Fruit fly (Drosophila melanogaster) whole organism, embryonic: ENCODE measurements around the gene mei-P26.

Experiments used
- Abd-B ChIP-seq: fragments of 200-800 bp; sonication (Bioruptor generic); optimal IDR thresholded peaks from 2 replicates; lab custom pipeline; 2018; ENCODE audit warnings: missing biosample characterization, mild to moderate bottlenecking, missing genetic modification characterization, moderate library complexity
- Aef1 ChIP-seq: fragments of 200-800 bp; sonication (Bioruptor generic); IDR thresholded peaks from 3 replicates; pipeline ENCODE4 v1.3.6; 2022; ENCODE audit warnings: missing biosample characterization, missing genetic modification characterization
- Bgb ChIP-seq: fragments of 200-800 bp; sonication (Bioruptor generic); IDR thresholded peaks from 2 replicates; pipeline ENCODE4 v1.3.6; 2022; ENCODE audit warnings: missing biosample characterization, missing genetic modification characterization; ENCODE audit not compliant: partially characterized antibody
- Blimp-1 ChIP-seq: fragments of 200-800 bp; sonication (Bioruptor generic); optimal IDR thresholded peaks from 3 replicates; lab custom pipeline; 2018; ENCODE audit warnings: missing biosample characterization, missing genetic modification characterization, mild to moderate bottlenecking, moderate library complexity, missing genetic modification reagents
- CG10321 ChIP-seq: fragments of 200-800 bp; sonication (Bioruptor generic); IDR thresholded peaks from 2 replicates; pipeline ENCODE4 v1.3.6; 2022; ENCODE audit warnings: missing biosample characterization, missing genetic modification characterization
- CG10979 ChIP-seq: fragments of 200-800 bp; sonication (Bioruptor generic); optimal IDR thresholded peaks from 2 replicates; lab custom pipeline; 2018; ENCODE audit warnings: missing biosample characterization, mild to moderate bottlenecking, missing genetic modification characterization, moderate library complexity
- CG14965 ChIP-seq: fragments of 200-800 bp; sonication (Bioruptor generic); optimal IDR thresholded peaks from 2 replicates; lab custom pipeline; 2016; ENCODE audit warnings: missing biosample characterization, missing genetic modification characterization, borderline replicate concordance
- CG15269 ChIP-seq: fragments of 200-800 bp; sonication (Bioruptor generic); optimal IDR thresholded peaks from 2 replicates; lab custom pipeline; 2018; ENCODE audit warnings: missing biosample characterization, mild to moderate bottlenecking, missing genetic modification characterization, moderate library complexity
- CG1529 ChIP-seq: fragments of 200-800 bp; sonication (Bioruptor generic); optimal IDR thresholded peaks from 3 replicates; lab custom pipeline; 2018; ENCODE audit warnings: missing biosample characterization, missing genetic modification characterization
- CG15601 ChIP-seq: fragments of 200-800 bp; sonication (Bioruptor generic); optimal IDR thresholded peaks from 3 replicates; lab custom pipeline; 2019; ENCODE audit warnings: missing biosample characterization, mild to moderate bottlenecking, missing genetic modification characterization, moderate library complexity
- CG1602 ChIP-seq: fragments of 200-800 bp; sonication (Bioruptor generic); optimal IDR thresholded peaks from 3 replicates; lab custom pipeline; 2016; ENCODE audit warnings: missing biosample characterization, missing genetic modification characterization
- CG17359 ChIP-seq: fragments of 200-800 bp; sonication (Bioruptor generic); optimal IDR thresholded peaks from 3 replicates; lab custom pipeline; 2018; ENCODE audit warnings: missing biosample characterization, mild to moderate bottlenecking, missing genetic modification characterization, moderate library complexity
- CG30020 ChIP-seq: fragments of 200-800 bp; optimal IDR thresholded peaks from 2 replicates; lab custom pipeline; 2019; ENCODE audit warnings: missing biosample characterization, mild to moderate bottlenecking, missing genetic modification characterization, moderate library complexity
- CG30403 ChIP-seq: fragments of 200-800 bp; sonication (Bioruptor generic); optimal IDR thresholded peaks from 3 replicates; lab custom pipeline; 2016; ENCODE audit warnings: missing biosample characterization, missing genetic modification characterization
- CG31388 ChIP-seq: fragments of 200-800 bp; sonication (Bioruptor generic); optimal IDR thresholded peaks from 2 replicates; lab custom pipeline; 2016; ENCODE audit warnings: missing biosample characterization, missing genetic modification characterization
- CG31441 ChIP-seq: fragments of 200-800 bp; sonication (Bioruptor generic); IDR thresholded peaks from 2 replicates; pipeline ENCODE4 v1.3.6; 2022; ENCODE audit warnings: missing biosample characterization, missing genetic modification characterization
- CG3838 ChIP-seq: fragments of 200-800 bp; sonication (Bioruptor generic); optimal IDR thresholded peaks from 3 replicates; lab custom pipeline; 2016; ENCODE audit warnings: missing biosample characterization, missing genetic modification characterization
- CG4328 ChIP-seq: fragments of 200-800 bp; sonication (Bioruptor generic); optimal IDR thresholded peaks from 3 replicates; lab custom pipeline; 2017; ENCODE audit warnings: missing biosample characterization, missing genetic modification reagents, missing genetic modification characterization
- CG4730 ChIP-seq: fragments of 200-800 bp; sonication (Bioruptor generic); IDR thresholded peaks from 2 replicates; pipeline ENCODE4 v1.3.6; 2022; ENCODE audit warnings: missing biosample characterization, missing genetic modification characterization
- CG4820 ChIP-seq: fragments of 200-800 bp; sonication (Bioruptor generic); optimal IDR thresholded peaks from 3 replicates; lab custom pipeline; 2016; ENCODE audit warnings: missing biosample characterization, missing genetic modification characterization
- CG6683 ChIP-seq: fragments of 200-800 bp; sonication (Bioruptor generic); optimal IDR thresholded peaks from 2 replicates; lab custom pipeline; 2017; ENCODE audit warnings: missing biosample characterization, mild to moderate bottlenecking, missing genetic modification characterization, missing genetic modification reagents
- CG8089 ChIP-seq: fragments of 200-800 bp; sonication (Bioruptor generic); optimal IDR thresholded peaks from 3 replicates; lab custom pipeline; 2016; ENCODE audit warnings: missing biosample characterization, missing genetic modification characterization
- CG8290 ChIP-seq, 3 experiments: fragments of 200-800 bp; sonication (Bioruptor generic); optimal IDR thresholded peaks; 2 replicates each; lab custom pipeline; 2016 to 2019; ENCODE audit warnings: missing biosample characterization in 3 of 3, missing genetic modification characterization in 3 of 3, mild to moderate bottlenecking in 2 of 3, moderate library complexity in 1 of 3
- CG8765 ChIP-seq: fragments of 200-800 bp; sonication (Bioruptor generic); IDR thresholded peaks from 2 replicates; pipeline ENCODE4 v1.3.6; 2022; ENCODE audit warnings: missing biosample characterization, missing genetic modification characterization
- CG8944 ChIP-seq: fragments of 200-800 bp; sonication (Bioruptor generic); optimal IDR thresholded peaks from 3 replicates; lab custom pipeline; 2016; ENCODE audit warnings: missing biosample characterization, missing genetic modification characterization
- CG9876 ChIP-seq: fragments of 200-800 bp; sonication (Bioruptor generic); optimal IDR thresholded peaks from 2 replicates; lab custom pipeline; 2016; ENCODE audit warnings: missing biosample characterization, missing genetic modification characterization
- Dbx ChIP-seq: fragments of 200-800 bp; sonication (Bioruptor generic); IDR thresholded peaks from 3 replicates; pipeline ENCODE4 v1.3.6; 2022; ENCODE audit warnings: missing biosample characterization, missing genetic modification characterization
- Fer3 ChIP-seq: fragments of 200-800 bp; sonication (Bioruptor generic); optimal IDR thresholded peaks from 2 replicates; lab custom pipeline; 2018; ENCODE audit warnings: missing biosample characterization, mild to moderate bottlenecking, missing genetic modification characterization, moderate library complexity
- GATAe ChIP-seq: fragments of 200-800 bp; sonication (Bioruptor generic); conservative IDR thresholded peaks from 2 replicates; pipeline ENCODE4 v1.3.6; 2022; ENCODE audit warnings: missing biosample characterization, missing genetic modification characterization
- HLHmδ ChIP-seq: fragments of 200-800 bp; sonication (Bioruptor generic); optimal IDR thresholded peaks from 2 replicates; lab custom pipeline; 2018; ENCODE audit warnings: missing biosample characterization, mild to moderate bottlenecking, missing genetic modification characterization, moderate library complexity
- Hr3 ChIP-seq: fragments of 200-800 bp; sonication (Bioruptor generic); optimal IDR thresholded peaks from 3 replicates; lab custom pipeline; 2016; ENCODE audit warnings: missing biosample characterization, missing genetic modification characterization
- MBD-R2 ChIP-seq: fragments of 200-800 bp; sonication (Bioruptor generic); IDR thresholded peaks from 2 replicates; pipeline ENCODE4 v1.3.6; 2022; ENCODE audit warnings: missing biosample characterization, missing genetic modification characterization
- Mrtf ChIP-seq: fragments of 200-800 bp; sonication (Bioruptor generic); IDR thresholded peaks from 3 replicates; pipeline ENCODE4 v1.3.6; 2022; ENCODE audit warnings: missing biosample characterization, missing genetic modification characterization
- Nf-YB ChIP-seq: fragments of 200-800 bp; sonication (Bioruptor generic); optimal IDR thresholded peaks from 3 replicates; lab custom pipeline; 2019; ENCODE audit warnings: missing biosample characterization, mild to moderate bottlenecking, missing genetic modification characterization, moderate library complexity
- Optix ChIP-seq: fragments of 200-800 bp; sonication (Bioruptor generic); IDR thresholded peaks from 3 replicates; pipeline ENCODE4 v1.3.6; 2022; ENCODE audit warnings: missing biosample characterization, missing genetic modification characterization
- Scr ChIP-seq: fragments of 200-800 bp; sonication (Bioruptor generic); IDR thresholded peaks from 2 replicates; pipeline ENCODE4 v1.3.6; 2022; ENCODE audit warnings: missing biosample characterization, missing genetic modification characterization; ENCODE audit not compliant: partially characterized antibody
- bcd ChIP-seq: fragments of 200-800 bp; sonication (Bioruptor generic); optimal IDR thresholded peaks from 2 replicates; lab custom pipeline; 2017; ENCODE audit warnings: missing biosample characterization, mild to moderate bottlenecking, missing genetic modification characterization
- br ChIP-seq: fragments of >200 bp; optimal IDR thresholded peaks from 2 replicates; lab custom pipeline; 2017
- gce ChIP-seq: fragments of 200-800 bp; sonication (Bioruptor generic); IDR thresholded peaks from 3 replicates; pipeline ENCODE4 v1.3.6; 2022; ENCODE audit warnings: missing biosample characterization, missing genetic modification characterization
- grn ChIP-seq: fragments of 200-800 bp; sonication (Bioruptor generic); optimal IDR thresholded peaks from 3 replicates; lab custom pipeline; 2017; ENCODE audit warnings: missing biosample characterization, missing genetic modification characterization
- jumu ChIP-seq: fragments of 200-800 bp; sonication (Bioruptor generic); optimal IDR thresholded peaks from 3 replicates; lab custom pipeline; 2016; ENCODE audit warnings: missing biosample characterization, missing genetic modification characterization
- lola ChIP-seq, 3 experiments: fragments of >200 bp in 2 of 3; fragments of 200-800 bp in 1 of 3; sonication (Bioruptor generic) in 1 of 3; optimal IDR thresholded peaks; 2 replicates each; lab custom pipeline; 2017 to 2019; ENCODE audit warnings: missing biosample characterization in 3 of 3, missing genetic modification characterization in 3 of 3, mild to moderate bottlenecking in 1 of 3, moderate library complexity in 1 of 3
- pfk ChIP-seq: fragments of 200-800 bp; sonication (Bioruptor generic); optimal IDR thresholded peaks from 2 replicates; lab custom pipeline; 2018; ENCODE audit warnings: missing biosample characterization, mild to moderate bottlenecking, missing genetic modification characterization, moderate library complexity
- phol ChIP-seq: fragments of 200-800 bp; sonication (Bioruptor generic); optimal IDR thresholded peaks from 3 replicates; lab custom pipeline; 2018; ENCODE audit warnings: missing biosample characterization, mild to moderate bottlenecking, missing genetic modification characterization, moderate library complexity
- pita ChIP-seq: fragments of 200-800 bp; sonication (Bioruptor generic); optimal IDR thresholded peaks from 2 replicates; lab custom pipeline; 2017; ENCODE audit warnings: missing biosample characterization, mild to moderate bottlenecking, missing genetic modification characterization
- salm ChIP-seq: fragments of 200-800 bp; sonication (Bioruptor generic); optimal IDR thresholded peaks from 2 replicates; lab custom pipeline; 2018; ENCODE audit warnings: missing biosample characterization, mild to moderate bottlenecking, missing genetic modification characterization
- sug ChIP-seq: fragments of 200-800 bp; optimal IDR thresholded peaks from 2 replicates; lab custom pipeline; 2019; ENCODE audit warnings: missing biosample characterization, mild to moderate bottlenecking, missing genetic modification characterization, moderate library complexity
- tio ChIP-seq: fragments of 200-800 bp; sonication (Bioruptor generic); optimal IDR thresholded peaks from 2 replicates; lab custom pipeline; 2017; ENCODE audit warnings: missing biosample characterization, missing genetic modification characterization, inconsistent platforms
- trem ChIP-seq: fragments of 200-800 bp; optimal IDR thresholded peaks from 3 replicates; lab custom pipeline; 2019; ENCODE audit warnings: missing biosample characterization, mild to moderate bottlenecking, missing genetic modification characterization, moderate library complexity
- twi ChIP-seq: fragments of 200-800 bp; optimal IDR thresholded peaks from 2 replicates; lab custom pipeline; 2019; ENCODE audit warnings: missing biosample characterization, mild to moderate bottlenecking, missing genetic modification characterization, moderate library complexity
- vfl ChIP-seq: fragments of 200-800 bp; sonication (Bioruptor generic); optimal IDR thresholded peaks from 2 replicates; lab custom pipeline; 2016; ENCODE audit warnings: missing biosample characterization, missing genetic modification characterization

Gene mei-P26

dm6 chrX:9142224-9142802 lies 20.7 kb upstream of the mei-P26 start, which contains the start of gene CG7065 (continued):
- no peak for TF ChIP-seq grn
- TF ChIP-seq br (lab: Kevin White, UChicago): no peak
- TF ChIP-seq CG1602 (GFP tag; lab: Kevin White, UChicago): no peak
- no peak for TF ChIP-seq CG14965 (GFP tag; lab: Kevin White, UChicago)
- TF ChIP-seq Bgb (GFP tag; lab: Robert Waterston, UW): peak; percentile 69
- TF ChIP-seq twi: no peak
- no peak for TF ChIP-seq Abd-B
- TF ChIP-seq CG8089 (GFP tag; lab: Kevin White, UChicago): no peak
- no peak for TF ChIP-seq pita (GFP tag; lab: Kevin White, UChicago)
- no peak for TF ChIP-seq Aef1 (GFP tag; lab: Robert Waterston, UW)
- no peak for TF ChIP-seq CG8765 (GFP tag; lab: Robert Waterston, UW)
- no peak for TF ChIP-seq pfk (GFP tag; lab: Kevin White, UChicago)
- no peak for TF ChIP-seq CG4730 (GFP tag; lab: Robert Waterston, UW)
- no peak for TF ChIP-seq tio (GFP tag; lab: Kevin White, UChicago)
- no peak for TF ChIP-seq Fer3 (tag; lab: Kevin White, UChicago)
- TF ChIP-seq salm: no peak
- no peak for TF ChIP-seq jumu (GFP tag; lab: Kevin White, UChicago)
- TF ChIP-seq CG6683 (GFP tag; lab: Kevin White, UChicago): no peak
- TF ChIP-seq gce: no peak
- TF ChIP-seq CG10979 (tag; lab: Kevin White, UChicago): no peak
- TF ChIP-seq CG15269: no peak
- peak; percentile 70 for TF ChIP-seq Scr (GFP tag; lab: Robert Waterston, UW)
- TF ChIP-seq sug (tag; lab: Kevin White, UChicago): no peak
- TF ChIP-seq CG3838 (GFP tag; lab: Kevin White, UChicago): peak; percentile 80
- TF ChIP-seq bcd: no peak
- TF ChIP-seq trem: peak; percentile 37
- no peak for TF ChIP-seq CG9876 (GFP tag; lab: Kevin White, UChicago)
- no peak for TF ChIP-seq Hr3 (GFP tag; lab: Kevin White, UChicago)
- TF ChIP-seq Optix (GFP tag; lab: Robert Waterston, UW): no peak
- TF ChIP-seq CG10321 (GFP tag; lab: Robert Waterston, UW): no peak
- no peak for TF ChIP-seq lola (GFP tag; optimal IDR thresholded peaks at IDR 0.05; lab: Kevin White, UChicago)
- no peak for TF ChIP-seq CG8944 (GFP tag; lab: Kevin White, UChicago)
- TF ChIP-seq Nf-YB (GFP tag; lab: Kevin White, UChicago): no peak
- no peak for TF ChIP-seq CG31388 (GFP tag; lab: Kevin White, UChicago)
- no peak for TF ChIP-seq Blimp-1
- no peak for TF ChIP-seq CG4820
- peak; percentile 17 for TF ChIP-seq CG17359 (tag; lab: Kevin White, UChicago)
- no peak for TF ChIP-seq GATAe (GFP tag; lab: Robert Waterston, UW)
- no peak for TF ChIP-seq Mrtf (GFP tag; lab: Robert Waterston, UW)
- TF ChIP-seq MBD-R2 (GFP tag; lab: Robert Waterston, UW): peak; percentile 65
- TF ChIP-seq CG30020 (tag; lab: Kevin White, UChicago): peak; percentile 43
- no peak for TF ChIP-seq phol (tag; lab: Kevin White, UChicago)
- no peak for TF ChIP-seq CG15601 (tag; lab: Kevin White, UChicago)
- no peak for TF ChIP-seq HLHmδ (GFP tag; lab: Kevin White, UChicago)
- TF ChIP-seq CG30403: no peak
- TF ChIP-seq CG4328 (GFP tag; lab: Kevin White, UChicago): no peak
- TF ChIP-seq vfl (GFP tag; lab: Kevin White, UChicago): no peak
- no peak for TF ChIP-seq CG1529 (GFP tag; lab: Kevin White, UChicago)
- no peak for TF ChIP-seq CG8290 (GFP tag; optimal IDR thresholded peaks at IDR 0.05; lab: Kevin White, UChicago)
- no peak for TF ChIP-seq CG8290 (tag; optimal IDR thresholded peaks at IDR 0.05; lab: Kevin White, UChicago)
- TF ChIP-seq CG31441 (GFP tag; lab: Robert Waterston, UW): no peak
- TF ChIP-seq Dbx: no peak
